Worm (Caenorhabditis elegans): Measurements from ENCODE around the gene bath-20.

ce11 chrII:2071429-2071828 is 29.1 kb upstream of the bath-20 start, which contains the start of gene F07E5.7:
- no peak for TF ChIP-seq ceh-62 (tag; optimal IDR thresholded peaks at IDR 0.05)
- no peak for TF ChIP-seq ama-1 (optimal IDR thresholded peaks at IDR 0.05)
- TF ChIP-seq lin-38 (GFP tag; IDR thresholded peaks at IDR 0.05): no peak
- no peak for TF ChIP-seq T20F7.1 (GFP tag; optimal IDR thresholded peaks at IDR 0.05)
- no peak for TF ChIP-seq nhr-237 (tag; optimal IDR thresholded peaks at IDR 0.05)
- no peak for TF ChIP-seq nhr-11 (tag; optimal IDR thresholded peaks at IDR 0.05)
- no peak for TF ChIP-seq lir-3 (tag; optimal IDR thresholded peaks at IDR 0.05)
